Worm (Caenorhabditis elegans) whole organism, late embryonic: Measurements from ENCODE around the gene glb-5.

Experiments used
- C08G9.2 ChIP-seq: sonication (generic microtip); optimal IDR thresholded peaks from 2 replicates; lab custom pipeline; 2016; ENCODE audit warnings: mild to moderate bottlenecking, missing genetic modification characterization, moderate library complexity, missing compliant biosample characterization
- C38D4.7 ChIP-seq: fragments of 200-800 bp; sonication (Bioruptor generic); optimal IDR thresholded peaks from 2 replicates; lab custom pipeline; 2018; ENCODE audit warnings: mild to moderate bottlenecking, missing genetic modification characterization, moderate library complexity, missing compliant biosample characterization
- F13H6.1 ChIP-seq: sonication (generic microtip); optimal IDR thresholded peaks from 2 replicates; lab custom pipeline; 2016; ENCODE audit warnings: missing genetic modification characterization, missing compliant biosample characterization
- K02D7.2 ChIP-seq: sonication (generic microtip); optimal IDR thresholded peaks from 2 replicates; lab custom pipeline; 2017; ENCODE audit warnings: mild to moderate bottlenecking, missing genetic modification characterization, missing compliant biosample characterization
- K09A11.1 ChIP-seq: sonication (generic microtip); optimal IDR thresholded peaks from 2 replicates; lab custom pipeline; 2017; ENCODE audit warnings: antibody characterized with exemption, mild to moderate bottlenecking, missing genetic modification characterization, missing compliant biosample characterization; ENCODE audit not compliant: insufficient read depth
- T23F11.4 ChIP-seq: fragments of 200-800 bp; sonication (Bioruptor generic); optimal IDR thresholded peaks from 2 replicates; lab custom pipeline; 2018; ENCODE audit warnings: mild to moderate bottlenecking, missing genetic modification characterization, missing compliant biosample characterization
- Y22D7AL.16 ChIP-seq: sonication (generic microtip); optimal IDR thresholded peaks from 2 replicates; lab custom pipeline; 2016; ENCODE audit warnings: missing genetic modification characterization, missing compliant biosample characterization
- ahr-1 ChIP-seq: sonication (generic microtip); optimal IDR thresholded peaks from 2 replicates; lab custom pipeline; 2016; ENCODE audit warnings: missing genetic modification characterization, missing compliant biosample characterization
- ama-1 ChIP-seq: fragments of 150-350 bp; optimal IDR thresholded peaks from 2 replicates; lab custom pipeline; 2014
- ceh-19 ChIP-seq: fragments of 200-800 bp; sonication (Bioruptor generic); optimal IDR thresholded peaks from 2 replicates; lab custom pipeline; 2018; ENCODE audit warnings: mild to moderate bottlenecking, missing genetic modification characterization, missing compliant biosample characterization
- ceh-2 ChIP-seq: sonication (generic microtip); optimal IDR thresholded peaks from 2 replicates; lab custom pipeline; 2016; ENCODE audit warnings: missing genotype, missing genetic modification characterization, missing compliant biosample characterization
- ceh-45 ChIP-seq: fragments of 200-800 bp; sonication (Bioruptor generic); IDR thresholded peaks from 2 replicates; pipeline ENCODE4 v1.3.6; 2022; ENCODE audit warnings: missing genetic modification reagents, missing genetic modification characterization, missing compliant biosample characterization
- ceh-48 ChIP-seq: sonication (generic microtip); optimal IDR thresholded peaks from 2 replicates; lab custom pipeline; 2016; ENCODE audit warnings: missing genetic modification characterization, inconsistent platforms, missing compliant biosample characterization
- ceh-6 ChIP-seq: fragments of 200-800 bp; sonication (Bioruptor generic); optimal IDR thresholded peaks from 2 replicates; lab custom pipeline; 2018; ENCODE audit warnings: mild to moderate bottlenecking, missing genetic modification characterization, missing compliant biosample characterization
- dmd-4 ChIP-seq: sonication (generic microtip); optimal IDR thresholded peaks from 2 replicates; lab custom pipeline; 2016; ENCODE audit warnings: borderline replicate concordance, missing genetic modification characterization, missing compliant biosample characterization
- dve-1 ChIP-seq: sonication (generic microtip); optimal IDR thresholded peaks from 2 replicates; lab custom pipeline; 2017; ENCODE audit warnings: antibody characterized with exemption, mild to moderate bottlenecking, missing genetic modification characterization, missing compliant biosample characterization
- elt-2 ChIP-seq: sonication (generic microtip); optimal IDR thresholded peaks from 2 replicates; lab custom pipeline; 2016; ENCODE audit warnings: missing genetic modification reagents, missing genetic modification characterization, missing compliant biosample characterization
- elt-4 ChIP-seq: sonication (generic microtip); optimal IDR thresholded peaks from 2 replicates; lab custom pipeline; 2016; ENCODE audit warnings: missing genetic modification characterization, missing compliant biosample characterization
- ets-4 ChIP-seq: sonication (generic microtip); optimal IDR thresholded peaks from 2 replicates; lab custom pipeline; 2016; ENCODE audit warnings: missing genetic modification characterization, missing compliant biosample characterization
- eyg-1 ChIP-seq: sonication (generic microtip); optimal IDR thresholded peaks from 2 replicates; lab custom pipeline; 2016; ENCODE audit warnings: missing genotype, missing genetic modification characterization, missing compliant biosample characterization
- fkh-10 ChIP-seq: fragments of 150-350 bp; optimal IDR thresholded peaks from 2 replicates; lab custom pipeline; 2014; ENCODE audit warnings: missing biosample characterization, missing genetic modification reagents, missing genetic modification characterization
- gmeb-2 ChIP-seq: sonication (generic microtip); optimal IDR thresholded peaks from 2 replicates; lab custom pipeline; 2016; ENCODE audit warnings: missing genetic modification characterization, inconsistent platforms, missing compliant biosample characterization
- hlh-13 ChIP-seq: fragments of 200-800 bp; sonication (Bioruptor generic); optimal IDR thresholded peaks from 2 replicates; lab custom pipeline; 2018; ENCODE audit warnings: mild to moderate bottlenecking, missing genetic modification characterization, missing compliant biosample characterization
- hlh-15 ChIP-seq: sonication (generic microtip); optimal IDR thresholded peaks from 2 replicates; lab custom pipeline; 2016; ENCODE audit warnings: missing genetic modification characterization, missing compliant biosample characterization
- hlh-30 ChIP-seq: sonication (generic microtip); optimal IDR thresholded peaks from 2 replicates; lab custom pipeline; 2017; ENCODE audit warnings: antibody characterized with exemption, missing genetic modification characterization, missing compliant biosample characterization; ENCODE audit not compliant: insufficient read depth
- hlh-6 ChIP-seq: sonication (generic microtip); optimal IDR thresholded peaks from 2 replicates; lab custom pipeline; 2016; ENCODE audit warnings: missing genotype, missing genetic modification characterization, missing compliant biosample characterization
- hlh-8 ChIP-seq: sonication (generic microtip); optimal IDR thresholded peaks from 2 replicates; lab custom pipeline; 2016; ENCODE audit warnings: missing genotype, missing genetic modification characterization, missing compliant biosample characterization
- lim-6 ChIP-seq: sonication (generic microtip); optimal IDR thresholded peaks from 2 replicates; lab custom pipeline; 2016; ENCODE audit warnings: missing genetic modification characterization, missing compliant biosample characterization
- lin-11 ChIP-seq: fragments of 200-800 bp; sonication (Bioruptor generic); optimal IDR thresholded peaks from 2 replicates; lab custom pipeline; 2018; ENCODE audit warnings: mild to moderate bottlenecking, missing genetic modification characterization, missing compliant biosample characterization
- madf-2 ChIP-seq: sonication (generic microtip); optimal IDR thresholded peaks from 2 replicates; lab custom pipeline; 2017; ENCODE audit warnings: missing genetic modification characterization, missing compliant biosample characterization
- mec-3 ChIP-seq: sonication (generic microtip); optimal IDR thresholded peaks from 2 replicates; lab custom pipeline; 2016; ENCODE audit warnings: borderline replicate concordance, missing genetic modification characterization, missing compliant biosample characterization
- nhr-11 ChIP-seq: fragments of 150-350 bp; optimal IDR thresholded peaks from 2 replicates; lab custom pipeline; 2014; ENCODE audit warnings: missing biosample characterization, missing genetic modification characterization
- pat-9 ChIP-seq: fragments of 200-800 bp; sonication (Bioruptor generic); optimal IDR thresholded peaks from 2 replicates; lab custom pipeline; 2018; ENCODE audit warnings: mild to moderate bottlenecking, missing genetic modification characterization, moderate library complexity, missing compliant biosample characterization
- pax-1 ChIP-seq: fragments of 150-350 bp; optimal IDR thresholded peaks from 2 replicates; lab custom pipeline; 2014; ENCODE audit warnings: missing biosample characterization, missing genetic modification characterization
- pha-4 ChIP-seq: fragments of 150-350 bp; optimal IDR thresholded peaks from 2 replicates; lab custom pipeline; 2018; ENCODE audit warnings: missing biosample characterization, missing genetic modification reagents, missing genetic modification characterization
- pqm-1 ChIP-seq: sonication (generic microtip); optimal IDR thresholded peaks from 2 replicates; lab custom pipeline; 2016; ENCODE audit warnings: missing genetic modification characterization, missing compliant biosample characterization
- sdc-2 ChIP-seq: sonication (generic microtip); optimal IDR thresholded peaks from 2 replicates; lab custom pipeline; 2016; ENCODE audit warnings: missing genotype, missing genetic modification characterization, missing compliant biosample characterization
- tbx-2 ChIP-seq: sonication (generic microtip); optimal IDR thresholded peaks from 2 replicates; lab custom pipeline; 2016; ENCODE audit warnings: missing genetic modification characterization, missing compliant biosample characterization
- tbx-7 ChIP-seq: sonication (generic microtip); optimal IDR thresholded peaks from 2 replicates; lab custom pipeline; 2016; ENCODE audit warnings: missing genotype, missing genetic modification characterization, missing compliant biosample characterization
- unc-42 ChIP-seq: sonication (generic microtip); optimal IDR thresholded peaks from 2 replicates; lab custom pipeline; 2016; ENCODE audit warnings: missing genotype, missing genetic modification characterization, missing compliant biosample characterization
- unc-55 ChIP-seq: sonication (generic microtip); optimal IDR thresholded peaks from 2 replicates; lab custom pipeline; 2017; ENCODE audit warnings: missing biosample characterization, missing genetic modification reagents, missing genetic modification characterization
- unc-86 ChIP-seq: sonication (generic microtip); optimal IDR thresholded peaks from 2 replicates; lab custom pipeline; 2016; ENCODE audit warnings: missing genetic modification characterization, missing compliant biosample characterization
- ztf-16 ChIP-seq: sonication (generic microtip); optimal IDR thresholded peaks from 2 replicates; lab custom pipeline; 2017; ENCODE audit warnings: missing genetic modification characterization, missing compliant biosample characterization

The glb-5 gene

ce11 chrV:5559882-5560281 is 1.2 kb downstream of the glb-5 start:
- TF ChIP-seq hlh-30 (tag; lab: Kevin White, UChicago) (no peak), hlh-15 (tag; lab: Kevin White, UChicago) (no peak), ceh-2 (tag; lab: Kevin White, UChicago) (no peak), elt-2 (tag; lab: Kevin White, UChicago) (peak; percentile 91), ahr-1 (no peak), tbx-2 (tag; lab: Kevin White, UChicago) (no peak), unc-55 (GFP tag; lab: Kevin White, UChicago) (no peak), mec-3 (tag; lab: Kevin White, UChicago) (no peak)

- TF ChIP-seq pat-9 (tag; lab: Kevin White, UChicago) (no peak), K02D7.2 (tag; lab: Kevin White, UChicago) (no peak), madf-2 (tag; lab: Kevin White, UChicago) (no peak), hlh-13 (GFP tag; lab: Kevin White, UChicago) (no peak), ceh-48 (no peak), hlh-6 (no peak), ets-4 (no peak), Y22D7AL.16 (tag; lab: Kevin White, UChicago) (no peak), nhr-11 (tag; lab: Kevin White, UChicago) (no peak)
Observed at ce11 chrV:5567119-5567518, 8.4 kb downstream of the glb-5 start, which contains the start of gene C18C4.7. TSS of gene C18C4.7 (minus strand) at chrV:5567219.

- TF ChIP-seq unc-55 (GFP tag; lab: Kevin White, UChicago): no peak
- TF ChIP-seq, all 69 proteins: peak for 0
Observed at ce11 chrV:5570433-5570832, 11.7 kb downstream of the glb-5 start, which contains the start of gene glb-6. TSS of gene glb-6 (minus strand) at chrV:5570533.

- TF ChIP-seq lin-11 (tag; lab: Kevin White, UChicago) (no peak), fkh-10 (GFP tag; lab: Kevin White, UChicago) (no peak), unc-42 (tag; lab: Kevin White, UChicago) (peak; percentile 37)
Observed at ce11 chrV:5571691-5572090, 13.0 kb downstream of the glb-5 start.

ce11 chrV:5576008-5576407 is 17.3 kb downstream of the glb-5 start:
- peak; percentile 20 for TF ChIP-seq gmeb-2
- no peak for TF ChIP-seq C38D4.7 (GFP tag; lab: Kevin White, UChicago)
- peak; percentile 77 for TF ChIP-seq dve-1 (tag; lab: Kevin White, UChicago)
- no peak for TF ChIP-seq lim-6 (tag; lab: Kevin White, UChicago)

ce11 chrV:5579666-5580065 is 21.0 kb downstream of the glb-5 start:
- TF ChIP-seq unc-86 (tag; lab: Kevin White, UChicago): no peak
- no peak for TF ChIP-seq T23F11.4 (GFP tag; lab: Kevin White, UChicago)
- TF ChIP-seq tbx-2 (tag; lab: Kevin White, UChicago): no peak
- TF ChIP-seq K09A11.1 (tag; lab: Kevin White, UChicago): no peak
- no peak for TF ChIP-seq tbx-7 (tag; lab: Kevin White, UChicago)
- no peak for TF ChIP-seq hlh-6
- TF ChIP-seq F13H6.1: no peak
- TF ChIP-seq, all 69 proteins: peak for 0

- TF ChIP-seq C08G9.2 (tag; lab: Kevin White, UChicago) (no peak), pha-4 (tag; lab: Kevin White, UChicago) (no peak), ceh-6 (GFP tag; lab: Kevin White, UChicago) (no peak), pax-1 (tag; lab: Kevin White, UChicago) (peak; percentile 21), hlh-8 (tag; lab: Kevin White, UChicago) (no peak), ceh-19 (no peak), sdc-2 (tag; lab: Kevin White, UChicago) (no peak), hlh-15 (tag; lab: Kevin White, UChicago) (no peak), eyg-1 (tag; lab: Kevin White, UChicago) (no peak), K02D7.2 (tag; lab: Kevin White, UChicago) (no peak), ama-1 (lab: Kevin White, UChicago) (no peak), ztf-16 (tag; lab: Kevin White, UChicago) (no peak), hlh-13 (GFP tag; lab: Kevin White, UChicago) (no peak), ceh-45 (GFP tag; lab: Robert Waterston, UW) (no peak), pqm-1 (no peak), elt-4 (tag; lab: Kevin White, UChicago) (no peak), dmd-4 (tag; lab: Kevin White, UChicago) (no peak)
Observed at ce11 chrV:5580517-5580916, 21.8 kb downstream of the glb-5 start.
